Worm (Caenorhabditis elegans) whole organism, L2 larva: ENCODE measurements around the gene spp-29.

ENCODE experiments used
- C34F6.9 ChIP-seq: fragments of 150-350 bp; optimal IDR thresholded peaks from 2 replicates; lab custom pipeline; 2014; ENCODE audit warnings: missing biosample characterization, missing genetic modification characterization
- F13H6.1 ChIP-seq: sonication (generic microtip); optimal IDR thresholded peaks from 2 replicates; lab custom pipeline; 2016; ENCODE audit warnings: missing genetic modification characterization, missing compliant biosample characterization
- R02D3.7 ChIP-seq: fragments of 150-350 bp; optimal IDR thresholded peaks from 2 replicates; lab custom pipeline; 2014; ENCODE audit warnings: missing biosample characterization, missing genetic modification characterization
- Y55F3AM.14 ChIP-seq: fragments of 200-800 bp; sonication (Bioruptor generic); optimal IDR thresholded peaks from 2 replicates; lab custom pipeline; 2018; ENCODE audit warnings: mild to moderate bottlenecking, missing genetic modification characterization, missing compliant biosample characterization
- ZK546.5 ChIP-seq: sonication (generic microtip); optimal IDR thresholded peaks from 2 replicates; lab custom pipeline; 2017; ENCODE audit warnings: missing biosample characterization, missing genetic modification characterization
- aly-2 ChIP-seq: fragments of 150-350 bp; optimal IDR thresholded peaks from 2 replicates; lab custom pipeline; 2014; ENCODE audit warnings: missing biosample characterization, missing genetic modification characterization
- ama-1 ChIP-seq: fragments of 150-350 bp; optimal IDR thresholded peaks from 2 replicates; lab custom pipeline; 2018; ENCODE audit warnings: inconsistent platforms
- blmp-1 ChIP-seq: sonication (generic microtip); optimal IDR thresholded peaks from 2 replicates; lab custom pipeline; 2017; ENCODE audit warnings: missing genetic modification characterization, mild to moderate bottlenecking, missing compliant biosample characterization, antibody characterized with exemption, moderate library complexity; ENCODE audit not compliant: insufficient read depth
- ceh-16 ChIP-seq: fragments of 150-350 bp; optimal IDR thresholded peaks from 2 replicates; lab custom pipeline; 2014; ENCODE audit warnings: missing biosample characterization, missing genetic modification characterization
- ceh-82 ChIP-seq: fragments of 150-350 bp; optimal IDR thresholded peaks from 2 replicates; lab custom pipeline; 2014; ENCODE audit warnings: missing biosample characterization, missing genetic modification characterization
- crh-2 ChIP-seq: sonication (generic microtip); optimal IDR thresholded peaks from 2 replicates; lab custom pipeline; 2017; ENCODE audit warnings: missing biosample characterization, missing genetic modification characterization
- elt-1 ChIP-seq: fragments of 150-350 bp; optimal IDR thresholded peaks from 2 replicates; lab custom pipeline; 2014; ENCODE audit warnings: missing biosample characterization, missing genetic modification characterization
- fos-1 ChIP-seq: fragments of 150-350 bp; optimal IDR thresholded peaks from 2 replicates; lab custom pipeline; 2014; ENCODE audit warnings: missing biosample characterization, missing genetic modification characterization
- gmeb-1 ChIP-seq: fragments of 150-350 bp; optimal IDR thresholded peaks from 2 replicates; lab custom pipeline; 2014; ENCODE audit warnings: missing biosample characterization, missing genetic modification characterization
- lin-11 ChIP-seq: fragments of 150-350 bp; sonication (generic microtip); optimal IDR thresholded peaks from 2 replicates; lab custom pipeline; 2014; ENCODE audit warnings: missing biosample characterization, missing genetic modification characterization, inconsistent platforms, mixed read lengths
- lin-13 ChIP-seq: fragments of 150-350 bp; optimal IDR thresholded peaks from 2 replicates; lab custom pipeline; 2014; ENCODE audit warnings: missing biosample characterization, missing genetic modification reagents, missing genetic modification characterization
- lsy-2 ChIP-seq, 2 experiments: fragments of 150-350 bp in 1 of 2; sonication (generic microtip) in 1 of 2; optimal IDR thresholded peaks; 2 replicates each; lab custom pipeline; 2014 to 2017; ENCODE audit warnings: missing biosample characterization in 2 of 2, missing genetic modification characterization in 2 of 2
- mab-5 ChIP-seq: fragments of 150-350 bp; optimal IDR thresholded peaks from 2 replicates; lab custom pipeline; 2014; ENCODE audit warnings: missing biosample characterization, missing genetic modification characterization
- mbf-1 ChIP-seq: sonication (generic microtip); optimal IDR thresholded peaks from 2 replicates; lab custom pipeline; 2017; ENCODE audit warnings: missing biosample characterization, missing genetic modification characterization
- mdl-1 ChIP-seq, 2 experiments: fragments of 150-350 bp in 1 of 2; sonication (generic microtip) in 1 of 2; optimal IDR thresholded peaks; 2 replicates each; lab custom pipeline; 2017; ENCODE audit warnings: missing biosample characterization in 2 of 2, missing genetic modification characterization in 2 of 2
- nhr-10 ChIP-seq: sonication (generic microtip); optimal IDR thresholded peaks from 2 replicates; lab custom pipeline; 2017; ENCODE audit warnings: missing biosample characterization, missing genetic modification characterization
- nhr-11 ChIP-seq: fragments of 150-350 bp; optimal IDR thresholded peaks from 2 replicates; lab custom pipeline; 2014; ENCODE audit warnings: missing biosample characterization, missing genetic modification characterization
- nhr-129 ChIP-seq: fragments of 150-350 bp; optimal IDR thresholded peaks from 2 replicates; lab custom pipeline; 2014; ENCODE audit warnings: missing biosample characterization, missing genetic modification characterization
- nhr-21 ChIP-seq: fragments of 150-350 bp; optimal IDR thresholded peaks from 2 replicates; lab custom pipeline; 2014; ENCODE audit warnings: missing biosample characterization, missing genetic modification characterization
- nhr-23 ChIP-seq: fragments of 150-350 bp; optimal IDR thresholded peaks from 2 replicates; lab custom pipeline; 2014; ENCODE audit warnings: missing biosample characterization, missing genetic modification reagents, missing genetic modification characterization
- nhr-237 ChIP-seq: fragments of 150-350 bp; optimal IDR thresholded peaks from 2 replicates; lab custom pipeline; 2014; ENCODE audit warnings: missing biosample characterization, missing genetic modification characterization
- nhr-6 ChIP-seq: fragments of 150-350 bp; optimal IDR thresholded peaks from 2 replicates; lab custom pipeline; 2014; ENCODE audit warnings: missing biosample characterization, missing genetic modification characterization
- peb-1 ChIP-seq: fragments of 150-350 bp; optimal IDR thresholded peaks from 2 replicates; lab custom pipeline; 2014; ENCODE audit warnings: missing biosample characterization, missing genetic modification characterization
- sem-4 ChIP-seq: fragments of 150-350 bp; optimal IDR thresholded peaks from 2 replicates; lab custom pipeline; 2014; ENCODE audit warnings: missing biosample characterization, missing genetic modification reagents, missing genetic modification characterization
- sma-9 ChIP-seq, 2 experiments: fragments of 150-350 bp in 1 of 2; sonication (generic microtip) in 1 of 2; optimal IDR thresholded peaks; 2 replicates each; lab custom pipeline; 2014 to 2016; ENCODE audit warnings: missing genetic modification characterization in 2 of 2, mild to moderate bottlenecking in 1 of 2, missing biosample characterization in 1 of 2, missing compliant biosample characterization in 1 of 2, missing genetic modification reagents in 1 of 2, moderate library complexity in 1 of 2
- snpc-4 ChIP-seq: fragments of 150-350 bp; optimal IDR thresholded peaks from 2 replicates; lab custom pipeline; 2014; ENCODE audit warnings: missing biosample characterization, missing genetic modification characterization
- unc-39 ChIP-seq: fragments of 150-350 bp; optimal IDR thresholded peaks from 2 replicates; lab custom pipeline; 2014; ENCODE audit warnings: missing biosample characterization, missing genetic modification characterization
- zag-1 ChIP-seq: fragments of 150-350 bp; optimal IDR thresholded peaks from 2 replicates; lab custom pipeline; 2014; ENCODE audit warnings: missing biosample characterization, missing genetic modification characterization
- ztf-1 ChIP-seq: fragments of 200-800 bp; sonication (Bioruptor generic); conservative IDR thresholded peaks from 2 replicates; pipeline ENCODE4 v1.3.6; 2022; ENCODE audit warnings: missing genetic modification characterization, missing compliant biosample characterization
- ztf-4 ChIP-seq: fragments of 150-350 bp; optimal IDR thresholded peaks from 2 replicates; lab custom pipeline; 2014; ENCODE audit warnings: missing biosample characterization, missing genetic modification characterization

Gene spp-29

ce11 chrV:17728336-17728735 is 31.7 kb upstream of the spp-29 start:
- TF ChIP-seq ZK546.5 (tag; lab: Kevin White, UChicago) (no peak), peb-1 (tag; lab: Kevin White, UChicago) (no peak), unc-39 (tag; lab: Kevin White, UChicago) (no peak), ceh-82 (tag; lab: Kevin White, UChicago) (no peak), zag-1 (tag; lab: Kevin White, UChicago) (no peak), crh-2 (no peak), C34F6.9 (tag; lab: Kevin White, UChicago) (no peak), aly-2 (tag; lab: Kevin White, UChicago) (no peak), F13H6.1 (tag; lab: Kevin White, UChicago) (no peak), lsy-2 (tag; optimal IDR thresholded peaks at IDR 0.05; lab: Kevin White, UChicago) (no peak), gmeb-1 (tag; lab: Kevin White, UChicago) (no peak), nhr-11 (no peak), elt-1 (tag; lab: Kevin White, UChicago) (no peak), nhr-10 (tag; lab: Kevin White, UChicago) (no peak)

ce11 chrV:17724704-17725103 is 28.1 kb upstream of the spp-29 start, which contains the start of gene fat-5:
fat-5 (plus strand) TSS chrV:17725004.
- no peak for TF ChIP-seq mdl-1 (tag; optimal IDR thresholded peaks at IDR 0.05; lab: Kevin White, UChicago)
- TF ChIP-seq Y55F3AM.14 (GFP tag; lab: Kevin White, UChicago): no peak
- no peak for TF ChIP-seq sem-4 (tag; lab: Kevin White, UChicago)
- TF ChIP-seq nhr-21: no peak
- TF ChIP-seq nhr-6 (tag; lab: Kevin White, UChicago): no peak
- TF ChIP-seq ama-1: no peak
- no peak for TF ChIP-seq lin-11 (tag; lab: Kevin White, UChicago)
- no peak for TF ChIP-seq R02D3.7 (tag; lab: Kevin White, UChicago)
- TF ChIP-seq aly-2 (tag; lab: Kevin White, UChicago): no peak
- TF ChIP-seq fos-1 (tag; lab: Kevin White, UChicago): no peak

- TF ChIP-seq R02D3.7 (tag; lab: Kevin White, UChicago) (no peak), blmp-1 (tag; lab: Kevin White, UChicago) (no peak), ztf-1 (GFP tag; lab: Robert Waterston, UW) (no peak), lsy-2 (tag; optimal IDR thresholded peaks at IDR 0.05; lab: Kevin White, UChicago) (no peak), fos-1 (tag; lab: Kevin White, UChicago) (no peak), nhr-129 (tag; lab: Kevin White, UChicago) (no peak), ztf-4 (tag; lab: Kevin White, UChicago) (no peak), peb-1 (tag; lab: Kevin White, UChicago) (no peak), crh-2 (no peak), snpc-4 (tag; lab: Kevin White, UChicago) (no peak), nhr-237 (tag; lab: Kevin White, UChicago) (no peak), F13H6.1 (tag; lab: Kevin White, UChicago) (no peak), ZK546.5 (tag; lab: Kevin White, UChicago) (no peak), ama-1 (no peak), nhr-11 (no peak), mbf-1 (no peak), nhr-6 (tag; lab: Kevin White, UChicago) (no peak), mdl-1 (tag; optimal IDR thresholded peaks at IDR 0.05; lab: Kevin White, UChicago) (no peak), lin-13 (GFP tag; lab: Kevin White, UChicago) (no peak)
Measured at ce11 chrV:17723142-17723781, 26.6 kb upstream of the spp-29 start.

- TF ChIP-seq snpc-4 (tag; lab: Kevin White, UChicago) (no peak), Y55F3AM.14 (GFP tag; lab: Kevin White, UChicago) (no peak), nhr-237 (tag; lab: Kevin White, UChicago) (no peak), ceh-16 (tag; lab: Kevin White, UChicago) (no peak), blmp-1 (tag; lab: Kevin White, UChicago) (no peak), C34F6.9 (tag; lab: Kevin White, UChicago) (no peak)
- TF ChIP-seq, all 48 proteins: peak for 0
Measured at ce11 chrV:17722553-17722952, 25.9 kb upstream of the spp-29 start.

- TF ChIP-seq nhr-129 (tag; lab: Kevin White, UChicago): peak; percentile 28
- TF ChIP-seq nhr-21: no peak
- TF ChIP-seq nhr-10 (tag; lab: Kevin White, UChicago): no peak
- peak; percentile 62 for TF ChIP-seq sma-9 (GFP tag; optimal IDR thresholded peaks at IDR 0.05; lab: Kevin White, UChicago)
- TF ChIP-seq sma-9 (tag; optimal IDR thresholded peaks at IDR 0.05; lab: Kevin White, UChicago): no peak
- no peak for TF ChIP-seq sem-4 (tag; lab: Kevin White, UChicago)
- TF ChIP-seq ztf-1 (GFP tag; lab: Robert Waterston, UW): no peak
- peak; percentile 20 for TF ChIP-seq gmeb-1 (tag; lab: Kevin White, UChicago)
- TF ChIP-seq fos-1 (tag; lab: Kevin White, UChicago): peak; percentile 75
- no peak for TF ChIP-seq nhr-23 (tag; lab: Kevin White, UChicago)
- no peak for TF ChIP-seq lin-11 (tag; lab: Kevin White, UChicago)
- TF ChIP-seq mab-5 (tag; lab: Kevin White, UChicago): no peak
Measured at ce11 chrV:17721709-17722108, 25.1 kb upstream of the spp-29 start.
